Worm (Caenorhabditis elegans) whole organism, L4 larva: ENCODE results near the gene F13H8.3.

Experiments used
- ama-1 ChIP-seq: fragments of 150-350 bp; optimal IDR thresholded peaks from 2 replicates; lab custom pipeline; 2014; ENCODE audit warnings: inconsistent platforms, mixed read lengths
- ceh-28 ChIP-seq: fragments of 150-350 bp; optimal IDR thresholded peaks from 2 replicates; lab custom pipeline; 2014; ENCODE audit warnings: missing biosample characterization, missing genetic modification reagents, missing genetic modification characterization
- fkh-10 ChIP-seq: fragments of 150-350 bp; optimal IDR thresholded peaks from 2 replicates; lab custom pipeline; 2014; ENCODE audit warnings: missing biosample characterization, missing genetic modification reagents, missing genetic modification characterization
- lim-7 ChIP-seq: fragments of 200-800 bp; sonication (Bioruptor generic); IDR thresholded peaks from 2 replicates; pipeline ENCODE4 v1.3.6; 2022; ENCODE audit warnings: missing genetic modification characterization, missing compliant biosample characterization
- mes-2 ChIP-seq: sonication (generic microtip); optimal IDR thresholded peaks from 2 replicates; lab custom pipeline; 2016; ENCODE audit warnings: missing genotype, mild to moderate bottlenecking, missing genetic modification characterization, missing compliant biosample characterization; ENCODE audit not compliant: poor library complexity, severe bottlenecking
- nhr-76 ChIP-seq: fragments of 150-350 bp; optimal IDR thresholded peaks from 2 replicates; lab custom pipeline; 2014; ENCODE audit warnings: missing biosample characterization, missing genetic modification characterization
- spr-1 ChIP-seq: sonication (generic microtip); optimal IDR thresholded peaks from 2 replicates; lab custom pipeline; 2016; ENCODE audit warnings: mild to moderate bottlenecking, missing genetic modification characterization, missing compliant biosample characterization
- unc-130 ChIP-seq: sonication (generic microtip); optimal IDR thresholded peaks from 2 replicates; lab custom pipeline; 2016; ENCODE audit warnings: missing genetic modification reagents, missing genetic modification characterization, missing compliant biosample characterization

- TF ChIP-seq ceh-28 (tag; lab: Kevin White, UChicago): no peak
- TF ChIP-seq nhr-76 (tag; lab: Kevin White, UChicago): no peak
- no peak for TF ChIP-seq spr-1 (tag; lab: Kevin White, UChicago)
- no peak for TF ChIP-seq lim-7 (GFP tag; lab: Robert Waterston, UW)
- TF ChIP-seq ama-1 (lab: Kevin White, UChicago): no peak
- no peak for TF ChIP-seq fkh-10 (GFP tag; lab: Kevin White, UChicago)
- TF ChIP-seq unc-130 (GFP tag; lab: Kevin White, UChicago): no peak
- no peak for TF ChIP-seq mes-2 (tag; lab: Kevin White, UChicago)
Measured at ce11 chrII:6241758-6242157, 22.0 kb upstream of the F13H8.3 start, which contains the start of gene T24H7.8.
